Worm (Caenorhabditis elegans) whole organism, mixed stage, embryonic: ENCODE results near the gene ddr-1.

Source experiments
- blmp-1 ChIP-seq: fragments of 150-350 bp; optimal IDR thresholded peaks from 2 replicates; lab custom pipeline; 2014; ENCODE audit warnings: missing biosample characterization, missing genetic modification characterization
- elt-1 ChIP-seq: sonication (generic microtip); optimal IDR thresholded peaks from 2 replicates; lab custom pipeline; 2017; ENCODE audit warnings: missing genetic modification characterization, mild to moderate bottlenecking, missing compliant biosample characterization, antibody characterized with exemption, moderate library complexity, borderline replicate concordance; ENCODE audit not compliant: insufficient read depth
- lin-13 ChIP-seq: fragments of 150-350 bp; optimal IDR thresholded peaks from 2 replicates; lab custom pipeline; 2014; ENCODE audit warnings: missing biosample characterization, missing genetic modification characterization
- lsy-2 ChIP-seq: fragments of 150-350 bp; optimal IDR thresholded peaks from 2 replicates; lab custom pipeline; 2014; ENCODE audit warnings: missing biosample characterization, missing genetic modification characterization
- nhr-12 ChIP-seq: fragments of 150-350 bp; optimal IDR thresholded peaks from 2 replicates; lab custom pipeline; 2014; ENCODE audit warnings: missing biosample characterization, missing genetic modification characterization
- nhr-237 ChIP-seq: fragments of 150-350 bp; optimal IDR thresholded peaks from 2 replicates; lab custom pipeline; 2014; ENCODE audit warnings: missing biosample characterization, missing genetic modification characterization
- nhr-28 ChIP-seq: fragments of 150-350 bp; optimal IDR thresholded peaks from 2 replicates; lab custom pipeline; 2014; ENCODE audit warnings: missing biosample characterization, missing genetic modification characterization
- pha-4 ChIP-seq: fragments of 150-350 bp; optimal IDR thresholded peaks from 2 replicates; lab custom pipeline; 2018; ENCODE audit warnings: missing biosample characterization, missing genetic modification reagents, missing genetic modification characterization
- unc-39 ChIP-seq: fragments of 150-350 bp; optimal IDR thresholded peaks from 2 replicates; lab custom pipeline; 2014; ENCODE audit warnings: missing biosample characterization, missing genetic modification characterization
- unc-62 ChIP-seq: fragments of 150-350 bp; optimal IDR thresholded peaks from 2 replicates; lab custom pipeline; 2014; ENCODE audit warnings: missing biosample characterization, missing genetic modification reagents, missing genetic modification characterization
- zip-8 ChIP-seq: fragments of 150-350 bp; optimal IDR thresholded peaks from 2 replicates; lab custom pipeline; 2014; ENCODE audit warnings: missing biosample characterization, missing genetic modification characterization
- ztf-11 ChIP-seq: fragments of 150-350 bp; optimal IDR thresholded peaks from 2 replicates; lab custom pipeline; 2014; ENCODE audit warnings: missing biosample characterization, missing genetic modification characterization

DNA sequence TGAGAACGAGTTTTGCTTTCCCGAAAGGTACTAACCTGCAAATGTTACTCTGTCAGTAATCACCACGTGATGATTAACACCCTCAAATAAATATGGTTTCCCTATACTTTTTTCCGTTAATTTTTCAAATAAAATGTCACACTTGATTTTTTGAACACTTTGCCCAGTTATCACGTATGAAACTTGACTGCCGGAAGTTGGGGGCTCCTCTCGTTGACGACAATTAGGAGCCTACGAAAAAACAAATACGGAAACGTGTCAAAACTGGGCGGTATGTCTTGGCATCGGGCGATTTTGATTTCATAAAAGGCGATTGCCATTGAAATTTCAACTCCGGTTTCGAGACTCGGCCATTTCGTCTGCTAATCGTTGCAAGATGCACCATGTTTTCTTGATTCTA, 13.1 kb upstream of the ddr-1 start, which contains the start of gene C25F6.8:
- TF ChIP-seq unc-62 (GFP tag; lab: Kevin White, UChicago) (no peak), lin-13 (no peak), zip-8 (no peak), nhr-28 (tag; lab: Kevin White, UChicago) (no peak), pha-4 (tag; lab: Kevin White, UChicago) (no peak), unc-39 (no peak), nhr-237 (tag; lab: Kevin White, UChicago) (no peak), elt-1 (tag; lab: Kevin White, UChicago) (no peak), lsy-2 (tag; lab: Kevin White, UChicago) (no peak), nhr-12 (tag; lab: Kevin White, UChicago) (no peak), blmp-1 (tag; lab: Kevin White, UChicago) (no peak), ztf-11 (tag; lab: Kevin White, UChicago) (no peak)
